Worm (Caenorhabditis elegans) whole organism, late embryonic: ENCODE results near the gene rbg-1.
A peak's percentile ranks its signal among the peaks of the same experiment; 100 is the strongest.

ENCODE experiments used
- dve-1 ChIP-seq: sonication (generic microtip); optimal IDR thresholded peaks from 2 replicates; lab custom pipeline; 2017; ENCODE audit warnings: antibody characterized with exemption, mild to moderate bottlenecking, missing genetic modification characterization, missing compliant biosample characterization
- elt-2 ChIP-seq: sonication (generic microtip); optimal IDR thresholded peaks from 2 replicates; lab custom pipeline; 2016; ENCODE audit warnings: missing genetic modification reagents, missing genetic modification characterization, missing compliant biosample characterization
- hlh-15 ChIP-seq: sonication (generic microtip); optimal IDR thresholded peaks from 2 replicates; lab custom pipeline; 2016; ENCODE audit warnings: missing genetic modification characterization, missing compliant biosample characterization
- hlh-30 ChIP-seq: sonication (generic microtip); optimal IDR thresholded peaks from 2 replicates; lab custom pipeline; 2017; ENCODE audit warnings: antibody characterized with exemption, missing genetic modification characterization, missing compliant biosample characterization; ENCODE audit not compliant: insufficient read depth
- pha-4 ChIP-seq: fragments of 150-350 bp; optimal IDR thresholded peaks from 2 replicates; lab custom pipeline; 2018; ENCODE audit warnings: missing biosample characterization, missing genetic modification reagents, missing genetic modification characterization
- sdc-2 ChIP-seq: sonication (generic microtip); optimal IDR thresholded peaks from 2 replicates; lab custom pipeline; 2016; ENCODE audit warnings: missing genotype, missing genetic modification characterization, missing compliant biosample characterization
- sox-4 ChIP-seq: sonication (generic microtip); optimal IDR thresholded peaks from 2 replicates; lab custom pipeline; 2017; ENCODE audit warnings: mild to moderate bottlenecking, missing genetic modification characterization, inconsistent platforms, missing compliant biosample characterization
- tbx-2 ChIP-seq: sonication (generic microtip); optimal IDR thresholded peaks from 2 replicates; lab custom pipeline; 2016; ENCODE audit warnings: missing genetic modification characterization, missing compliant biosample characterization
- tbx-7 ChIP-seq: sonication (generic microtip); optimal IDR thresholded peaks from 2 replicates; lab custom pipeline; 2016; ENCODE audit warnings: missing genotype, missing genetic modification characterization, missing compliant biosample characterization

DNA sequence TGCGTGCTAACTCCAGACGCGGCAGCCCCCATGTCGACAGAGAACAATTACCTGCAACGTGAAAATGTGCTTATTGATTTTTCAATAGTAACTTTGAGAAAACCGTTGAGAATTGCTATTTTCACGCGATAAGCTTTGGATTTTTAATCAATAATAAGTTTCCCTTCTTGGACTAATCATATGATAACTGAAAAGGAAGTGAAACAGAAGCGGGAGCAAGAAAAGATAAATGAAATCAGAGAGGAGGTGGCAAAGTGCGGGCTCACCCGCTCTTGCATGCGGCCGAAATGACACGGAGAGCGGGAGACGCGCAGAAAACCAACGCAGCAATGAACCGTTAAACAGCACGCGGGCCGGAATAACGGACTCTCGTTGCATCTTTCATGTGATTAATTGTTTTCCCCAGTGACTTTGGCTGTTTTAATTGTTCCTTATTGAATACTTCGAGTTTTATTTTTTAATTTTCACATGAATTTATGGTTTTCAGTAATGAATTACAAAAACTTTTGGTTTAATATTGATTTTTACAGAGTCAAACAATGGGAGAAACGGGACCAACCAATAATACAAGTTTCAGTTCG is 13.0 kb upstream of the rbg-1 start, which contains the start of the genes flwr-1 and tbc-1:
- peak; percentile 20 for TF ChIP-seq elt-2 (tag; lab: Kevin White, UChicago)
- TF ChIP-seq pha-4, result no peak
- TF ChIP-seq sox-4 (tag; lab: Kevin White, UChicago), result no peak
- no peak for TF ChIP-seq dve-1 (tag; lab: Kevin White, UChicago)
- no peak for TF ChIP-seq hlh-15 (tag; lab: Kevin White, UChicago)
- TF ChIP-seq sdc-2 (tag; lab: Kevin White, UChicago), result no peak
- no peak for TF ChIP-seq tbx-7 (tag; lab: Kevin White, UChicago)
- TF ChIP-seq hlh-30 (tag; lab: Kevin White, UChicago), result peak; percentile 70
- TF ChIP-seq tbx-2 (tag; lab: Kevin White, UChicago), result peak; percentile 39
